Worm (Caenorhabditis elegans): Measurements from ENCODE around the gene Y62E10A.23.

ce11 chrIV:13370235-13370739, 15.8 kb upstream of the Y62E10A.23 start, which contains the start of the genes rla-2, popl-7 and Y62E10A.24:
- TF ChIP-seq ref-1 (GFP tag; conservative IDR thresholded peaks at IDR 0.05) (no peak), tab-1 (GFP tag; IDR thresholded peaks at IDR 0.05) (no peak), flt-1 (GFP tag; IDR thresholded peaks at IDR 0.05) (no peak), ztf-29 (GFP tag; IDR thresholded peaks at IDR 0.05) (no peak)
